Fruit fly (Drosophila melanogaster) whole organism, embryonic: ENCODE results near the gene CG14883.

Experiments
- Abd-B ChIP-seq: fragments of 200-800 bp; sonication (Bioruptor generic); optimal IDR thresholded peaks from 2 replicates; lab custom pipeline; 2018; ENCODE audit warnings: missing biosample characterization, mild to moderate bottlenecking, missing genetic modification characterization, moderate library complexity
- CG10147 ChIP-seq: fragments of 200-800 bp; sonication (Bioruptor generic); optimal IDR thresholded peaks from 2 replicates; lab custom pipeline; 2019; ENCODE audit warnings: missing biosample characterization, mild to moderate bottlenecking, missing genetic modification characterization, moderate library complexity
- CG1024 ChIP-seq: fragments of 200-800 bp; sonication (Bioruptor generic); IDR thresholded peaks from 2 replicates; pipeline ENCODE4 v1.3.6; 2022; ENCODE audit warnings: missing biosample characterization, missing genetic modification characterization
- CG10565 ChIP-seq: fragments of 200-800 bp; sonication (Bioruptor generic); optimal IDR thresholded peaks from 3 replicates; lab custom pipeline; 2016; ENCODE audit warnings: missing biosample characterization, mild to moderate bottlenecking, missing genetic modification characterization
- CG11723 ChIP-seq: fragments of 200-800 bp; sonication (Bioruptor generic); optimal IDR thresholded peaks from 2 replicates; lab custom pipeline; 2017; ENCODE audit warnings: missing biosample characterization, mild to moderate bottlenecking, missing genetic modification characterization
- CG12769 ChIP-seq: fragments of 200-800 bp; sonication (Bioruptor generic); optimal IDR thresholded peaks from 2 replicates; lab custom pipeline; 2019; ENCODE audit warnings: missing biosample characterization, mild to moderate bottlenecking, missing genetic modification characterization, moderate library complexity
- CG14441 ChIP-seq: fragments of 200-800 bp; sonication (Bioruptor generic); IDR thresholded peaks from 2 replicates; pipeline ENCODE4 v1.3.6; 2022; ENCODE audit warnings: missing biosample characterization, missing genetic modification characterization
- CG14710 ChIP-seq: fragments of 200-800 bp; sonication (Bioruptor generic); optimal IDR thresholded peaks from 3 replicates; lab custom pipeline; 2019; ENCODE audit warnings: missing biosample characterization, mild to moderate bottlenecking, missing genetic modification characterization, moderate library complexity
- CG17385 ChIP-seq: fragments of 200-800 bp; sonication (Bioruptor generic); optimal IDR thresholded peaks from 3 replicates; lab custom pipeline; 2018; ENCODE audit warnings: missing biosample characterization, mild to moderate bottlenecking, missing genetic modification characterization
- CG17612 ChIP-seq: fragments of 200-800 bp; sonication (Bioruptor generic); IDR thresholded peaks from 2 replicates; pipeline ENCODE4 v1.3.6; 2022; ENCODE audit warnings: missing biosample characterization, missing genetic modification characterization
- CG18599 ChIP-seq: fragments of 200-800 bp; sonication (Bioruptor generic); optimal IDR thresholded peaks from 3 replicates; lab custom pipeline; 2017; ENCODE audit warnings: missing biosample characterization, missing genetic modification characterization, mild to moderate bottlenecking, moderate library complexity, missing genetic modification reagents
- CG2202 ChIP-seq: fragments of 200-800 bp; sonication (Bioruptor generic); optimal IDR thresholded peaks from 2 replicates; lab custom pipeline; 2018; ENCODE audit warnings: missing biosample characterization, mild to moderate bottlenecking, missing genetic modification characterization
- CG3065 ChIP-seq: fragments of 200-800 bp; sonication (Bioruptor generic); optimal IDR thresholded peaks from 2 replicates; lab custom pipeline; 2016; ENCODE audit warnings: missing biosample characterization, missing genetic modification characterization
- CG34422 ChIP-seq: fragments of 200-800 bp; sonication (Bioruptor generic); IDR thresholded peaks from 3 replicates; pipeline ENCODE4 v1.3.6; 2022; ENCODE audit warnings: missing biosample characterization, missing genetic modification characterization
- CG43689 ChIP-seq: fragments of 200-800 bp; sonication (Bioruptor generic); IDR thresholded peaks from 2 replicates; pipeline ENCODE4 v1.3.6; 2022; ENCODE audit warnings: missing biosample characterization, missing genetic modification characterization
- CG5953 ChIP-seq: fragments of 200-800 bp; sonication (Bioruptor generic); IDR thresholded peaks from 2 replicates; pipeline ENCODE4 v1.3.6; 2022; ENCODE audit warnings: missing biosample characterization, missing genetic modification characterization
- CG6683 ChIP-seq: fragments of 200-800 bp; sonication (Bioruptor generic); optimal IDR thresholded peaks from 2 replicates; lab custom pipeline; 2017; ENCODE audit warnings: missing biosample characterization, mild to moderate bottlenecking, missing genetic modification characterization, missing genetic modification reagents
- CG6689 ChIP-seq: fragments of 200-800 bp; sonication (Bioruptor generic); IDR thresholded peaks from 2 replicates; pipeline ENCODE4 v1.3.6; 2022; ENCODE audit warnings: missing biosample characterization, missing genetic modification characterization
- CG6765 ChIP-seq: fragments of 200-800 bp; sonication (Bioruptor generic); optimal IDR thresholded peaks from 3 replicates; lab custom pipeline; 2017; ENCODE audit warnings: missing biosample characterization, mild to moderate bottlenecking, missing genetic modification characterization
- CG8944 ChIP-seq: fragments of 200-800 bp; sonication (Bioruptor generic); optimal IDR thresholded peaks from 3 replicates; lab custom pipeline; 2016; ENCODE audit warnings: missing biosample characterization, missing genetic modification characterization
- CG9817 ChIP-seq: fragments of 200-800 bp; sonication (Bioruptor generic); optimal IDR thresholded peaks from 2 replicates; lab custom pipeline; 2018; ENCODE audit warnings: missing biosample characterization, mild to moderate bottlenecking, missing genetic modification characterization, moderate library complexity
- CTCF ChIP-seq: fragments of 200-800 bp; sonication (Bioruptor generic); optimal IDR thresholded peaks from 2 replicates; lab custom pipeline; 2017; ENCODE audit warnings: missing biosample characterization, mild to moderate bottlenecking, missing genetic modification characterization, moderate library complexity
- Deaf1 ChIP-seq: fragments of 200-800 bp; optimal IDR thresholded peaks from 3 replicates; lab custom pipeline; 2019; ENCODE audit warnings: missing biosample characterization, mild to moderate bottlenecking, missing genetic modification characterization, moderate library complexity
- Doc2 ChIP-seq: fragments of 200-800 bp; sonication (Bioruptor generic); IDR thresholded peaks from 2 replicates; pipeline ENCODE4 v1.3.6; 2022; ENCODE audit warnings: missing biosample characterization, missing genetic modification characterization
- E2f2 ChIP-seq: fragments of 200-800 bp; sonication (Bioruptor generic); IDR thresholded peaks from 2 replicates; pipeline ENCODE4 v1.3.6; 2022; ENCODE audit warnings: missing biosample characterization, missing genetic modification characterization
- Lpt ChIP-seq: fragments of >200 bp; optimal IDR thresholded peaks from 2 replicates; lab custom pipeline; 2018; ENCODE audit warnings: missing biosample characterization, missing genetic modification characterization
- MBD-R2 ChIP-seq: fragments of 200-800 bp; sonication (Bioruptor generic); IDR thresholded peaks from 2 replicates; pipeline ENCODE4 v1.3.6; 2022; ENCODE audit warnings: missing biosample characterization, missing genetic modification characterization
- Mad ChIP-seq: fragments of 200-800 bp; sonication (Bioruptor generic); optimal IDR thresholded peaks from 2 replicates; lab custom pipeline; 2016; ENCODE audit warnings: missing biosample characterization, missing genetic modification characterization
- Meics ChIP-seq: fragments of 200-800 bp; sonication (Bioruptor generic); optimal IDR thresholded peaks from 2 replicates; lab custom pipeline; 2017; ENCODE audit warnings: missing biosample characterization, mild to moderate bottlenecking, missing genetic modification characterization
- NC2β ChIP-seq: fragments of 200-800 bp; sonication (Bioruptor generic); optimal IDR thresholded peaks from 2 replicates; lab custom pipeline; 2016; ENCODE audit warnings: missing biosample characterization, missing genetic modification characterization
- Spps ChIP-seq: fragments of 200-800 bp; sonication (Bioruptor generic); optimal IDR thresholded peaks from 2 replicates; lab custom pipeline; 2018; ENCODE audit warnings: missing biosample characterization, mild to moderate bottlenecking, missing genetic modification characterization
- Trl ChIP-seq, 3 experiments: fragments of >200 bp in 2 of 3; fragments of 200-800 bp in 1 of 3; sonication (Bioruptor generic) in 1 of 3; optimal IDR thresholded peaks; 2 replicates in 1 of 3; 3 replicates in 2 of 3; lab custom pipeline; 2016 to 2017; ENCODE audit warnings: missing biosample characterization in 1 of 3, missing genetic modification characterization in 1 of 3
- ap ChIP-seq: fragments of 200-800 bp; sonication (Bioruptor generic); IDR thresholded peaks from 2 replicates; pipeline ENCODE4 v1.3.6; 2022; ENCODE audit warnings: missing biosample characterization, missing genetic modification characterization
- cato ChIP-seq: fragments of 200-800 bp; sonication (Bioruptor generic); optimal IDR thresholded peaks from 2 replicates; lab custom pipeline; 2016; ENCODE audit warnings: missing biosample characterization, missing genetic modification characterization, borderline replicate concordance
- croc ChIP-seq: fragments of 200-800 bp; sonication (Bioruptor generic); conservative IDR thresholded peaks from 3 replicates; pipeline ENCODE4 v1.3.6; 2022; ENCODE audit warnings: missing biosample characterization, missing genetic modification characterization
- cwo ChIP-seq: fragments of 200-800 bp; sonication (Bioruptor generic); optimal IDR thresholded peaks from 3 replicates; lab custom pipeline; 2017; ENCODE audit warnings: missing biosample characterization, missing genetic modification characterization, mild to moderate bottlenecking, moderate library complexity, missing genetic modification reagents
- eyg ChIP-seq: fragments of 200-800 bp; sonication (Bioruptor generic); optimal IDR thresholded peaks from 3 replicates; lab custom pipeline; 2016; ENCODE audit warnings: missing biosample characterization, missing genetic modification characterization
- ftz-f1 ChIP-seq: fragments of 200-800 bp; sonication (Bioruptor generic); optimal IDR thresholded peaks from 2 replicates; lab custom pipeline; 2016; ENCODE audit warnings: missing biosample characterization, missing genetic modification characterization
- gce ChIP-seq: fragments of 200-800 bp; sonication (Bioruptor generic); IDR thresholded peaks from 3 replicates; pipeline ENCODE4 v1.3.6; 2022; ENCODE audit warnings: missing biosample characterization, missing genetic modification characterization
- jumu ChIP-seq: fragments of 200-800 bp; sonication (Bioruptor generic); optimal IDR thresholded peaks from 3 replicates; lab custom pipeline; 2016; ENCODE audit warnings: missing biosample characterization, missing genetic modification characterization
- kni ChIP-seq: fragments of 200-800 bp; sonication (Bioruptor generic); optimal IDR thresholded peaks from 3 replicates; lab custom pipeline; 2017; ENCODE audit warnings: mild to moderate bottlenecking, missing biosample characterization, missing genetic modification reagents, missing genetic modification characterization
- lola ChIP-seq, 3 experiments: fragments of >200 bp in 2 of 3; fragments of 200-800 bp in 1 of 3; sonication (Bioruptor generic) in 1 of 3; optimal IDR thresholded peaks; 2 replicates each; lab custom pipeline; 2017 to 2019; ENCODE audit warnings: missing biosample characterization in 3 of 3, missing genetic modification characterization in 3 of 3, mild to moderate bottlenecking in 1 of 3, moderate library complexity in 1 of 3
- nom ChIP-seq: fragments of 200-800 bp; sonication (Bioruptor generic); optimal IDR thresholded peaks from 2 replicates; lab custom pipeline; 2017; ENCODE audit warnings: missing biosample characterization, missing genetic modification characterization, mild to moderate bottlenecking, moderate library complexity, missing genetic modification reagents
- peb ChIP-seq: fragments of 200-800 bp; sonication (Bioruptor generic); IDR thresholded peaks from 2 replicates; pipeline ENCODE4 v1.3.6; 2022; ENCODE audit warnings: missing biosample characterization, missing genetic modification characterization
- pho ChIP-seq: fragments of 200-800 bp; sonication (Bioruptor generic); optimal IDR thresholded peaks from 2 replicates; lab custom pipeline; 2016; ENCODE audit warnings: missing biosample characterization, missing genetic modification characterization
- salm ChIP-seq: fragments of 200-800 bp; sonication (Bioruptor generic); optimal IDR thresholded peaks from 2 replicates; lab custom pipeline; 2018; ENCODE audit warnings: missing biosample characterization, mild to moderate bottlenecking, missing genetic modification characterization
- schlank ChIP-seq: fragments of 200-800 bp; sonication (Bioruptor generic); optimal IDR thresholded peaks from 2 replicates; lab custom pipeline; 2018; ENCODE audit warnings: missing biosample characterization, mild to moderate bottlenecking, missing genetic modification characterization
- sens ChIP-seq: fragments of 200-800 bp; sonication (Bioruptor generic); peaks from one replicate; lab custom pipeline; 2016; ENCODE audit warnings: missing biosample characterization, missing genetic modification characterization
- ssp ChIP-seq: fragments of 200-800 bp; sonication (Bioruptor generic); IDR thresholded peaks from 2 replicates; pipeline ENCODE4 v1.3.6; 2022; ENCODE audit warnings: missing biosample characterization, missing genetic modification characterization
- vvl ChIP-seq: fragments of 200-800 bp; sonication (Bioruptor generic); IDR thresholded peaks from 2 replicates; pipeline ENCODE4 v1.3.6; 2022; ENCODE audit warnings: missing biosample characterization, missing genetic modification characterization
- z ChIP-seq: fragments of 200-800 bp; sonication (Bioruptor generic); IDR thresholded peaks from 3 replicates; pipeline ENCODE4 v1.3.6; 2022; ENCODE audit warnings: missing biosample characterization, missing genetic modification characterization

Gene CG14883

dm6 chr3R:16432665-16433065 lies 23.2 kb upstream of the CG14883 start, which contains the start of gene Fntb (continued):
- no peak for TF ChIP-seq Doc2 (GFP tag; lab: Robert Waterston, UW)
- TF ChIP-seq CTCF = no peak
- TF ChIP-seq ssp (GFP tag; lab: Robert Waterston, UW) = peak; percentile 44; the same call in 1 of the 2 replicates
- TF ChIP-seq Mad (GFP tag; lab: Kevin White, UChicago) = peak; percentile 37
- peak; percentile 7; the same call in 1 of the 2 replicates for TF ChIP-seq peb (GFP tag; lab: Robert Waterston, UW)
- TF ChIP-seq eyg (GFP tag; lab: Kevin White, UChicago) = no peak
- 0 out of 2 replicates have a peak, but pooled peaks have one; percentile 35 for TF ChIP-seq ap (GFP tag; lab: Robert Waterston, UW)
- TF ChIP-seq CG14441 (GFP tag; lab: Robert Waterston, UW) = peak; percentile 49; the same call in 1 of the 2 replicates
- TF ChIP-seq ftz-f1 (GFP tag; lab: Kevin White, UChicago) = no peak
- TF ChIP-seq Deaf1 = no peak
- peak; percentile 26 for TF ChIP-seq CG2202
- peak; percentile 49 for TF ChIP-seq Spps
- TF ChIP-seq CG34422 (GFP tag; lab: Robert Waterston, UW) = peak; percentile 42; the same call in 1 of the 3 replicates
- 0 out of 2 replicates have a peak, but pooled peaks have one; percentile 15 for TF ChIP-seq CG1024 (GFP tag; lab: Robert Waterston, UW)
- peak; percentile 2 for TF ChIP-seq CG3065 (GFP tag; lab: Kevin White, UChicago)
- TF ChIP-seq CG11723 = no peak
- TF ChIP-seq lola (GFP tag; optimal IDR thresholded peaks at IDR 0.05; lab: Kevin White, UChicago) = peak in 1 of 3 experiments; percentile 60
- TF ChIP-seq CG18599 (GFP tag; lab: Kevin White, UChicago) = no peak
- TF ChIP-seq Trl (optimal IDR thresholded peaks at IDR 0.05; lab: Kevin White, UChicago) = no peak
- TF ChIP-seq Trl (GFP tag; optimal IDR thresholded peaks at IDR 0.05; lab: Kevin White, UChicago) = no peak
- TF ChIP-seq Meics (GFP tag; lab: Kevin White, UChicago) = peak; percentile 99
- TF ChIP-seq schlank (tag; lab: Kevin White, UChicago) = peak; percentile 33
- TF ChIP-seq gce (GFP tag; lab: Robert Waterston, UW) = 0 out of 3 replicates have a peak, but pooled peaks have one; percentile 46
- peak; percentile 72 for TF ChIP-seq MBD-R2 (GFP tag; lab: Robert Waterston, UW)
- TF ChIP-seq cwo (GFP tag; lab: Kevin White, UChicago) = peak; percentile 31
- TF ChIP-seq nom = peak; percentile 34
- TF ChIP-seq CG17612 = no peak
- peak; percentile 18 for TF ChIP-seq NC2β (GFP tag; lab: Kevin White, UChicago)
- TF ChIP-seq kni (GFP tag; lab: Kevin White, UChicago) = no peak
- TF ChIP-seq CG6765 (GFP tag; lab: Kevin White, UChicago) = peak; percentile 40
- TF ChIP-seq cato (GFP tag; lab: Kevin White, UChicago) = peak; percentile 30
- TF ChIP-seq CG17385 (GFP tag; lab: Kevin White, UChicago) = peak; percentile 71
- TF ChIP-seq Lpt (GFP tag; lab: Kevin White, UChicago) = no peak
- TF ChIP-seq CG6689 (GFP tag; lab: Robert Waterston, UW) = peak; percentile 49; the same call in 1 of the 2 replicates
- peak; percentile 47 for TF ChIP-seq salm (tag; lab: Kevin White, UChicago)
- peak; percentile 74 for TF ChIP-seq Abd-B (GFP tag; lab: Kevin White, UChicago)
- TF ChIP-seq CG43689 (GFP tag; lab: Robert Waterston, UW) = no peak
- TF ChIP-seq CG6683 (GFP tag; lab: Kevin White, UChicago) = peak; percentile 31
- peak; percentile 71 for TF ChIP-seq CG10147 (GFP tag; lab: Kevin White, UChicago)
- TF ChIP-seq pho (GFP tag; lab: Kevin White, UChicago) = peak; percentile 20
- no peak for TF ChIP-seq CG5953 (GFP tag; lab: Robert Waterston, UW)
- peak; percentile 52; the same call in 1 of the 2 replicates for TF ChIP-seq E2f2 (GFP tag; lab: Robert Waterston, UW)
- no peak for TF ChIP-seq CG10565 (GFP tag; lab: Kevin White, UChicago)
- peak; percentile 66 for TF ChIP-seq CG14710 (tag; lab: Kevin White, UChicago)
- TF ChIP-seq z = no peak
- TF ChIP-seq CG8944 (GFP tag; lab: Kevin White, UChicago) = no peak
- TF ChIP-seq sens (GFP tag; lab: Kevin White, UChicago) = peak; percentile 81
- peak; percentile 68 for TF ChIP-seq vvl (GFP tag; lab: Robert Waterston, UW)
- TF ChIP-seq CG9817 = peak; percentile 66
- TF ChIP-seq CG12769 (tag; lab: Kevin White, UChicago) = no peak
- peak; percentile 31 for TF ChIP-seq jumu
- TF ChIP-seq croc = peak; percentile 29; the same call in 2 of the 3 replicates
